Worm (Caenorhabditis elegans): ENCODE measurements around the gene nduf-2.2.

nduf-2.2 gene

ce11 chrIII:6415306-6415973, 49.6 kb upstream of the nduf-2.2 start, which contains the start of gene nas-4 (continued):
- TF ChIP-seq mxl-3 (GFP tag; optimal IDR thresholded peaks at IDR 0.05): no peak
- no peak for TF ChIP-seq dmd-8 (GFP tag; IDR thresholded peaks at IDR 0.05)
- TF ChIP-seq sdz-12 (GFP tag; optimal IDR thresholded peaks at IDR 0.05): no peak
- no peak for TF ChIP-seq pqm-1 (tag; optimal IDR thresholded peaks at IDR 0.05)
- TF ChIP-seq nhr-111 (GFP tag; optimal IDR thresholded peaks at IDR 0.05): no peak
- TF ChIP-seq nhr-11 (tag; optimal IDR thresholded peaks at IDR 0.05): no peak
- no peak for TF ChIP-seq Y105C5A.15 (GFP tag; IDR thresholded peaks at IDR 0.05)
- TF ChIP-seq mdt-29 (GFP tag; IDR thresholded peaks at IDR 0.05): peak; percentile 35; the same call in 1 of the 2 replicates
- TF ChIP-seq zfp-2 (tag; optimal IDR thresholded peaks at IDR 0.05): no peak
- no peak for TF ChIP-seq lin-13 (GFP tag; optimal IDR thresholded peaks at IDR 0.05)
- no peak for TF ChIP-seq ZK546.5 (tag; optimal IDR thresholded peaks at IDR 0.05)
- no peak for TF ChIP-seq daf-12 (tag; optimal IDR thresholded peaks at IDR 0.05)
- TF ChIP-seq set-16 (GFP tag; IDR thresholded peaks at IDR 0.05): no peak
- peak in 1 of 2 experiments; percentile 56 for TF ChIP-seq unc-62 (GFP tag; optimal IDR thresholded peaks at IDR 0.05 in 1 of 2)
- TF ChIP-seq unc-62 (tag; optimal IDR thresholded peaks at IDR 0.05): no peak
- no peak for TF ChIP-seq madf-9 (GFP tag; conservative IDR thresholded peaks at IDR 0.05)
- TF ChIP-seq Y5F2A.4 (GFP tag; optimal IDR thresholded peaks at IDR 0.05): no peak
- 0 out of 2 replicates have a peak, but pooled peaks have one; percentile 18 for TF ChIP-seq arid-1 (GFP tag; conservative IDR thresholded peaks at IDR 0.05)
- no peak for TF ChIP-seq ceh-28 (tag; optimal IDR thresholded peaks at IDR 0.05)
- TF ChIP-seq fos-1 (tag; optimal IDR thresholded peaks at IDR 0.05): peak; percentile 28
- no peak for TF ChIP-seq nhr-42 (GFP tag; IDR thresholded peaks at IDR 0.05)
- no peak for TF ChIP-seq ceh-20 (GFP tag; IDR thresholded peaks at IDR 0.05)
- TF ChIP-seq lin-15B (tag; optimal IDR thresholded peaks at IDR 0.05): no peak
- TF ChIP-seq ztf-11 (tag; optimal IDR thresholded peaks at IDR 0.05): no peak
- TF ChIP-seq Y48G9A.11 (GFP tag; IDR thresholded peaks at IDR 0.05): no peak
- TF ChIP-seq F10B5.3 (tag; optimal IDR thresholded peaks at IDR 0.05): no peak
- peak; percentile 0 for TF ChIP-seq gei-8 (GFP tag; optimal IDR thresholded peaks at IDR 0.05)
- no peak for TF ChIP-seq zag-1 (tag; optimal IDR thresholded peaks at IDR 0.05)
- TF ChIP-seq nhr-76 (tag; optimal IDR thresholded peaks at IDR 0.05): no peak
- TF ChIP-seq Y75B8A.6 (GFP tag; IDR thresholded peaks at IDR 0.05): no peak
- peak; percentile 43; the same call in 1 of the 2 replicates for TF ChIP-seq hmg-1.1 (GFP tag; IDR thresholded peaks at IDR 0.05)
- TF ChIP-seq vab-7 (GFP tag; IDR thresholded peaks at IDR 0.05): no peak
- TF ChIP-seq rbr-2 (tag; optimal IDR thresholded peaks at IDR 0.05): no peak
- no peak for TF ChIP-seq nhr-237 (tag; optimal IDR thresholded peaks at IDR 0.05)
- no peak for TF ChIP-seq T26A8.4 (GFP tag; IDR thresholded peaks at IDR 0.05)
- TF ChIP-seq daf-19 (GFP tag; conservative IDR thresholded peaks at IDR 0.05): no peak
- TF ChIP-seq nhr-77 (tag; optimal IDR thresholded peaks at IDR 0.05): no peak
- TF ChIP-seq ZK337.2 (GFP tag; IDR thresholded peaks at IDR 0.05): no peak
- TF ChIP-seq spr-1 (tag; optimal IDR thresholded peaks at IDR 0.05): peak; percentile 40
- TF ChIP-seq unc-130 (GFP tag; optimal IDR thresholded peaks at IDR 0.05): no peak
- TF ChIP-seq nhr-28 (tag; optimal IDR thresholded peaks at IDR 0.05): no peak
- no peak for TF ChIP-seq aly-2 (tag; optimal IDR thresholded peaks at IDR 0.05)
- no peak for TF ChIP-seq lin-29 (GFP tag; IDR thresholded peaks at IDR 0.05)
- peak; percentile 19; the same call in 1 of the 2 replicates for TF ChIP-seq dmd-6 (GFP tag; IDR thresholded peaks at IDR 0.05)
- no peak for TF ChIP-seq zip-2 (tag; optimal IDR thresholded peaks at IDR 0.05)
- peak; percentile 24; the same call in 1 of the 2 replicates for TF ChIP-seq lin-38 (GFP tag; IDR thresholded peaks at IDR 0.05)
- TF ChIP-seq ceh-82 (tag; optimal IDR thresholded peaks at IDR 0.05): no peak
- TF ChIP-seq duxl-1 (tag; optimal IDR thresholded peaks at IDR 0.05; ENCODE audit: poor library complexity): no peak
- TF ChIP-seq hif-1 (tag; optimal IDR thresholded peaks at IDR 0.05): no peak
- no peak for TF ChIP-seq lin-39 (tag; optimal IDR thresholded peaks at IDR 0.05)
- no peak for TF ChIP-seq ceh-32 (tag; optimal IDR thresholded peaks at IDR 0.05; ENCODE audit: poor library complexity)
- TF ChIP-seq php-3 (GFP tag; IDR thresholded peaks at IDR 0.05): no peak

All from whole organism, L4 larva.